Worm (Caenorhabditis elegans) whole organism, young adult: Measurements from ENCODE around the gene algn-9.

Experiments
- bed-1 ChIP-seq: fragments of 200-800 bp; sonication (Bioruptor generic); IDR thresholded peaks from 2 replicates; pipeline ENCODE4 v1.3.6; 2022; ENCODE audit warnings: missing genetic modification reagents, missing genetic modification characterization, missing compliant biosample characterization
- ceh-40 ChIP-seq: fragments of 200-800 bp; sonication (Bioruptor generic); IDR thresholded peaks from 2 replicates; pipeline ENCODE4 v1.3.6; 2022; ENCODE audit warnings: missing genetic modification characterization, missing compliant biosample characterization
- dox-1 ChIP-seq: fragments of 200-800 bp; sonication (Bioruptor generic); IDR thresholded peaks from 2 replicates; pipeline ENCODE4 v1.3.6; 2022; ENCODE audit warnings: missing genetic modification reagents, missing genetic modification characterization, missing compliant biosample characterization
- egl-44 ChIP-seq: fragments of 200-800 bp; sonication (Bioruptor generic); IDR thresholded peaks from 2 replicates; pipeline ENCODE4 v1.3.6; 2022; ENCODE audit warnings: missing genetic modification reagents, missing genetic modification characterization, missing compliant biosample characterization
- ekl-4 ChIP-seq: fragments of 200-800 bp; sonication (Bioruptor generic); IDR thresholded peaks from 2 replicates; pipeline ENCODE4 v1.3.6; 2022; ENCODE audit warnings: missing genetic modification reagents, missing genetic modification characterization, missing compliant biosample characterization
- ets-4 ChIP-seq: fragments of 200-800 bp; sonication (Bioruptor generic); optimal IDR thresholded peaks from 2 replicates; lab custom pipeline; 2018; ENCODE audit warnings: mild to moderate bottlenecking, missing genetic modification characterization, missing compliant biosample characterization
- hlh-12 ChIP-seq: sonication (generic microtip); optimal IDR thresholded peaks from 2 replicates; lab custom pipeline; 2016; ENCODE audit warnings: missing genetic modification characterization, missing compliant biosample characterization
- rcor-1 ChIP-seq: fragments of 200-800 bp; sonication (Bioruptor generic); IDR thresholded peaks from 2 replicates; pipeline ENCODE4 v1.3.6; 2022; ENCODE audit warnings: missing genetic modification reagents, missing genetic modification characterization, missing compliant biosample characterization
- snpc-1.3 ChIP-seq: sonication (generic microtip); optimal IDR thresholded peaks from 2 replicates; lab custom pipeline; 2017; ENCODE audit warnings: missing genetic modification characterization, mild to moderate bottlenecking, missing compliant biosample characterization, antibody characterized with exemption, moderate library complexity, missing genotype, missing genetic modification reagents; ENCODE audit not compliant: insufficient read depth
- snpc-4 ChIP-seq, 5 experiments: fragments of 150-350 bp in 1 of 5; sonication (generic microtip) in 4 of 5; optimal IDR thresholded peaks; 2 replicates each; lab custom pipeline; 2014 to 2018; ENCODE audit warnings: missing genetic modification characterization in 5 of 5, missing biosample characterization in 3 of 5, antibody characterized with exemption in 2 of 5, mild to moderate bottlenecking in 2 of 5, missing compliant biosample characterization in 2 of 5, missing genotype in 2 of 5, moderate library complexity in 2 of 5, missing genetic modification reagents in 1 of 5
- tbp1 ChIP-seq: fragments of 200-800 bp; sonication (Bioruptor generic); optimal IDR thresholded peaks from 2 replicates; lab custom pipeline; 2018; ENCODE audit warnings: mild to moderate bottlenecking, missing genetic modification characterization, missing compliant biosample characterization
- tlf-1 ChIP-seq: fragments of 200-800 bp; sonication (Bioruptor generic); optimal IDR thresholded peaks from 2 replicates; lab custom pipeline; 2018; ENCODE audit warnings: mild to moderate bottlenecking, missing genetic modification characterization, missing compliant biosample characterization
- xnd-1 ChIP-seq: sonication (generic microtip); optimal IDR thresholded peaks from 2 replicates; lab custom pipeline; 2016; ENCODE audit warnings: missing genotype, missing genetic modification reagents, missing genetic modification characterization, missing compliant biosample characterization

DNA sequence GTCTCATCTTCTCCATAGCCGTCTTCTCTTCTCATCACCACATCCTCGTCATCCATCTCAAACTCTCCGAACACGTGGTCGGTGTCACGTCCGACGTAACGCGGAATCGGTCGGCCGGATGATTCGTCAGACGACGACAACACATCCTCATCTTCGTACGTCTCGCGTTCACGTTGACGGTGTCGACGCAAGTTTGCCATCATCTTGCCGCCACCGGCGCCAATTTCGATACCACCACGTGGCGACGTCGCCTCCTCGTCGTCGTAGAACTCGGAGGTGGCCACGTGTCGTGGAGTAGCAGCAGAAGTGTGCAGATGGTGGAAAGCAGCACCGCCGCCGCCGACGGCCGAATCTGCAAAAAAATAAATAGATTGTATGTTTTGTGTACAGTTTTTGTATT is 36.8 kb upstream of the algn-9 start:
- TF ChIP-seq tlf-1, result no peak
- peak; percentile 50; the same call in 1 of the 2 replicates for TF ChIP-seq ekl-4
- TF ChIP-seq tbp1, result no peak
- no peak for TF ChIP-seq ceh-40 (GFP tag; lab: Robert Waterston, UW)
- no peak for TF ChIP-seq ets-4 (GFP tag; lab: Kevin White, UChicago)
- no peak for TF ChIP-seq snpc-1.3 (tag; lab: Kevin White, UChicago)
- TF ChIP-seq dox-1 (GFP tag; lab: Robert Waterston, UW), result peak; percentile 49
- peak; percentile 19; the same call in 1 of the 2 replicates for TF ChIP-seq egl-44
- TF ChIP-seq rcor-1 (GFP tag; lab: Robert Waterston, UW), result no peak
- no peak for TF ChIP-seq snpc-4 (GFP tag; optimal IDR thresholded peaks at IDR 0.05; lab: Kevin White, UChicago)
- TF ChIP-seq snpc-4 (tag; optimal IDR thresholded peaks at IDR 0.05; lab: Kevin White, UChicago), result no peak
- no peak for TF ChIP-seq xnd-1
- TF ChIP-seq hlh-12, result no peak
- TF ChIP-seq bed-1 (GFP tag; lab: Robert Waterston, UW), result 0 out of 2 replicates have a peak, but pooled peaks have one; percentile 11
